Fruit fly (Drosophila melanogaster) ovary, adult (tissue): Measurements from ENCODE around the gene Dip-B.

Source experiments
- CG17801 ChIP-seq: fragments of 200-800 bp; optimal IDR thresholded peaks from 2 replicates; lab custom pipeline; 2019; ENCODE audit warnings: missing biosample characterization, mild to moderate bottlenecking, missing genetic modification characterization, moderate library complexity; ENCODE audit not compliant: partially characterized antibody

Dip-B gene

dm6 chr3R:13782035-13782434 is at the start of gene Dip-B:
Gene Dip-B, plus strand, starts transcription at chr3R:13782288.
- TF ChIP-seq CG17801, result no peak

dm6 chr3R:13735304-13735898 is 46.7 kb upstream of the Dip-B start:
- no peak for TF ChIP-seq CG17801

- no peak for TF ChIP-seq CG17801
Observed at dm6 chr3R:13746066-13746673, 35.9 kb upstream of the Dip-B start.

DNA sequence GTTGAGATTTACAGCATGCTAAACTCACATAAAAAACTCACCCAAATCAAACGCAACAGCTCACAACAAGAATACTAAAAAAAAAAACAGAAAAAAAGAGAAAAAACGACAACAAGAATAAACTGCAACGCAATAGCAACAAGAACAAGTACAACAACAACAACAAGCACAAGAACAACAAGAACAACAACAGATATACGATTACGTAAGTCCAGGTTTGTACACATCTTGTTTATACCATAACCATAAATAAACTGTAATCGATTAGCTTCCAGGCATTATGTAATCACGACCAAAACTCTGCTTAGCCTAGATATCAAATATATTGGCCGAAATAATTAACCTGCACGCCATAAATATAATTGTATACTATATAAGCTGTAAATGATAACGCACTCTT is 20.5 kb upstream of the Dip-B start:
- TF ChIP-seq CG17801, result no peak

DNA sequence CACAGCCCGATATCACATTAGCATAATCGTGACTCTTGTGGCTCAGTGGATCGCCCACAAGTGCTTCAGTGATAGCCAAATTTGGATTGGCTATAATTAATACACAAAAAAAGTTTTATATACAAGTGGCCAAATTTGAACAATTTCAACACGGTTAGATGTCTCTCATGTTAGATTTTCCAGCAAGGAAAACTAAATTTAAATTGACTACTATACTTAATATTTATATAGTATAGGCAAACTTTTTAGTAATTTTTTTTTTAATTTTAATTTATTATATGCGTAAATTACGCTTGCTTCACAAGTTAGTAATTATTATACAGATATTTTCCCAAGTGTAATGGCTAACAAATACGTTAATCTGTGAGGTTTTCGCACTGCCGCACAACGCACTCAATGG is 17.1 kb upstream of the Dip-B start:
- no peak for TF ChIP-seq CG17801

DNA sequence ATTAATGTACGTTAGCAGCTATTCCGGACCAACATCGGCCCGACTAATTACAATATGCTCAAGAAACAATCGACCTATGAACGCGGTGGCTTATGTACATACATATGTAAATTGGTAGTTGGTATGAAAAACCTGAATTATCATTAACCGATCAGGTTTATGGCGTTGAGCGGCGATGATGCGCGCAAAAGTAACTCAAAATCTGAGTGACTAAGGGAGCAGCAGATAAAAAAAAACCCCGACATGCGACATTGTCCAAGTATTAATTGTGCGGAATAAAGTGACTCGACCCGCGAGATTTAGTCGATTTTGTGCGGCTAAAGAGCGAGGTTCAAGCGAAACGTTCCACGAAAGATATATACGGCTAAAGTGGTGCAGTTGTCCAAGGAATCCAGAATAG is 16.6 kb upstream of the Dip-B start, which contains the start of gene CG9312:
Gene CG9312, plus strand, starts transcription at position 301 of the 400 bp plus-strand sequence.
- TF ChIP-seq CG17801, result no peak

dm6 chr3R:13767239-13767638 is 14.8 kb upstream of the Dip-B start, which contains the start of gene Cht5:
Gene Cht5, plus strand, starts transcription at chr3R:13767549.
- TF ChIP-seq CG17801, result no peak

dm6 chr3R:13771195-13771594 is 10.9 kb upstream of the Dip-B start, which contains the start of gene CG9297:
Gene CG9297, plus strand, starts transcription at chr3R:13771495.
- TF ChIP-seq CG17801, result no peak

DNA sequence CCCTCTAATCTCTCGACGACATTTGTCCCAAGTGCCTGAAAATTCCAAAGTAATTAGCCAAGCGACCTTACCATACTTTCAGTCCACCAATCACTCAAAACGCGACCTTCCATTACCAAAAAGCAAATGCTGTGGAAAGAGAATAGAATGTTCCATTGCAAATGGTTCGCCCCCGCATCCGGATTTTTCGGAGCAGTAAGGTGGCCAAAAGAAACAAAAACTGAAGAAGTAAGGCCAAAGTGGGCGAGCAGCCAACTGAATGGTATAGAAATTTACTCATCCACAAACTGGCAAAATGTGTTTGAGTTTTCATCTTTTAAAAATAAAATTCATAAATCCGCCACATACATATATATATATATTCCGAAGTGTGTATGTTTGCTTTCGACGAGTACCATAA is 8.7 kb upstream of the Dip-B start:
- TF ChIP-seq CG17801, result no peak

dm6 chr3R:13779241-13779683 is 2.8 kb upstream of the Dip-B start, which contains the start of the genes CG42375 and CG9288:
Gene CG42375, plus strand, starts transcription at chr3R:13779624.
Gene CG9288, plus strand, starts transcription at chr3R:13779624.
- no peak for TF ChIP-seq CG17801

DNA sequence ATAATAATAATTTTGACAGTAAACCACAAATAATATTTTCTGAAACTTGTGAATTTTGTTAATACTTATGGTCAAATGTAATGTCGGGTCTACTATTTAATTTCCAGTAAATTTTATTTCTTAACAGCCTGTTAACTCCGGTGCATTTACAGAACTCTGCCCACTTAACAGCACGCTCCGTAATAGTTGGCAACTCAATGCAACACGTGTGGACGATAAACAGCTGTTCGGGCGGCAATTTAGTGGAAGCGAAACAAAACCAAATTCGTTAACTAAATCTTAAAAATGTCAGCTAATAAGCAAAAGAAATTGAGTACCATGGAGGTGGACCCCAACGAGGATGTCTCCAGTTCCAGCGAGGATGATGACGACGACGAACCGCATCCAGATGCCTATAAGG is 1.3 kb upstream of the Dip-B start, which contains the start of gene CG9286:
Gene CG9286, plus strand, starts transcription at position 196 of the 400 bp plus-strand sequence.
- no peak for TF ChIP-seq CG17801

DNA sequence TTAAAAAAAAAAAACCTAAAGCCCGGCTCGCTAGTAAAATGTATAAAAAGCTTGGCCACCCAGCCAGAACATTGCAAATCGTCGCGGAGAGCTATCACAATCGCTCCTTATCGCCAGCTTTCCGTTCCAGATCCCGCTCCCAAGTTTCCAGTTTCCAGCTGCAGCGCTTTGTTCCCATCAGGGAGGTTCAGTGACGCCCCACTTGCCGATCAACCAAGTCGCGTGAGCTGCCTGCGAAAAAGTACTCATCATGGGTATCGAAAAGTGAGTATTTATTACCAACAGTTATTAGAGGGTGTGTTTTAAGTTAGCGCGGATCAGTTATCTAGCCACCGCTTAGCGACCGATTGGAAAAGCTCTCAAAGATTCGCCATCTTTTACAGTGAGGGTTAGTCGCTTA is 490 bp downstream of the Dip-B start:
- TF ChIP-seq CG17801, result no peak

DNA sequence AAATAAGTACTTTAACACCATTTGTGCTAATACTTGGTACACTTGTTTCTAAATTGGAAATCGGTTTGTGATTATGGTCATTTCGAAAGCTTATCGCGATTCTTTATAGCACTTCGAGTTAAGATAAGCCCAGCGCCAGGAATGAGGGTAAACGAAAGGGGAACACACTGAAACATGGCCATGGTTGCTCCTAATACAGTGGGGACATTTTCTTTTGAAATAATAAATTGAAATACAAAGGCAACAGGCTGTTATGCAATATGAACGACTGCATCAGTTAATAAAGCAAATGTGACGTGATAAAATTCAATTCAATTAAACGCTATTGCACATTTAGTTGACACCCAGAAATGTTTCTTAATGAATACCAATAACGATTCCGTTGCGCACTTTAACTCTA is 1.3 kb downstream of the Dip-B start:
- no peak for TF ChIP-seq CG17801

- TF ChIP-seq CG17801, result no peak
Observed at dm6 chr3R:13785895-13786294, 3.8 kb downstream of the Dip-B start.

dm6 chr3R:13788224-13788623 is 6.1 kb downstream of the Dip-B start:
- TF ChIP-seq CG17801, result no peak

DNA sequence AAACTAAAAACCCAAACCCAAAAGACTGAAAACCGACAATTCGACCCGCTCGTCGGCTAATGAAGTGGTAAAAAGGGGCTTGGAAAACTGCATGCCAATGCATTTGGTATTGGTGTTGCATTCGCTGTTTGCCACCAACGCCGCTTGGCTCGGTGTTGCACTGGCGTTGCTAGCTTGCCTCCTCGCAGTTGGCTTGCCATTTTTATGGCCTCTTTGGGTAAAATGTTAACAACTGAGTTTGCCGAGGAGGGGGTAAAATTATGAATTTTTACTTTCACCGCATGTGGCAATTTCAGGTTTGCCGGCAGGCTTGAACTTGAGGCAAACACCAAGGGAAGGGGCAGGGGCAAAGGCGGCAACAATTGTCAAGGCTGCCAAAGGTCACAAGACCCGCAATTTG is 6.6 kb downstream of the Dip-B start:
- TF ChIP-seq CG17801, result no peak

dm6 chr3R:13789617-13790277 is 7.7 kb downstream of the Dip-B start:
- no peak for TF ChIP-seq CG17801

- TF ChIP-seq CG17801, result no peak
Observed at dm6 chr3R:13790820-13791219, 8.7 kb downstream of the Dip-B start.
